Worm (Caenorhabditis elegans) whole organism, late embryonic: ENCODE measurements around the gene shpk-1.

ENCODE experiments used
- C08G9.2 ChIP-seq: sonication (generic microtip); optimal IDR thresholded peaks from 2 replicates; lab custom pipeline; 2016; ENCODE audit warnings: mild to moderate bottlenecking, missing genetic modification characterization, moderate library complexity, missing compliant biosample characterization
- ama-1 ChIP-seq: fragments of 150-350 bp; optimal IDR thresholded peaks from 2 replicates; lab custom pipeline; 2014
- ceh-30 ChIP-seq: fragments of 150-350 bp; optimal IDR thresholded peaks from 2 replicates; lab custom pipeline; 2014; ENCODE audit warnings: missing biosample characterization, missing genetic modification characterization
- elt-2 ChIP-seq: sonication (generic microtip); optimal IDR thresholded peaks from 2 replicates; lab custom pipeline; 2016; ENCODE audit warnings: missing genetic modification reagents, missing genetic modification characterization, missing compliant biosample characterization
- nhr-11 ChIP-seq: fragments of 150-350 bp; optimal IDR thresholded peaks from 2 replicates; lab custom pipeline; 2014; ENCODE audit warnings: missing biosample characterization, missing genetic modification characterization
- pax-1 ChIP-seq: fragments of 150-350 bp; optimal IDR thresholded peaks from 2 replicates; lab custom pipeline; 2014; ENCODE audit warnings: missing biosample characterization, missing genetic modification characterization
- pqm-1 ChIP-seq: sonication (generic microtip); optimal IDR thresholded peaks from 2 replicates; lab custom pipeline; 2016; ENCODE audit warnings: missing genetic modification characterization, missing compliant biosample characterization
- unc-42 ChIP-seq: sonication (generic microtip); optimal IDR thresholded peaks from 2 replicates; lab custom pipeline; 2016; ENCODE audit warnings: missing genotype, missing genetic modification characterization, missing compliant biosample characterization

DNA sequence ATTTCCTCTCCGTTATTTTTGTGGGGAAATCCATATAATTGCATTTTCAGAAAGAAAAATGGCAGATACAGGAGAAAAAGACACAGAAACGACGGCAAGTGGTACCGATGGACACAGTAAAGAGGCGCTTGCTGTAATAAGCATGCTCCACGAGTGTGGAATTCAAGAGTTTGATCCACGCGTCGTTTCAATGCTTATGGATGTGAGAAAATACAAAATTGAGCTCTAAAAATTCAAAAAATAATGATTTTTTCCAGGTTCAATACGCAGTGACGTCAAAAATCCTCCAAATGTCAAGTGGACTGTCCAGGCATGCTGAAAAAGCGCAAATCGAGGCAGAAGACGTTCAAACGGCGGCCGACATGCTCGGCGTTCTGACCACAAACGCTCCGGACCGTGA is 16.4 kb downstream of the shpk-1 start, which contains the start of gene taf-9:
- TF ChIP-seq elt-2 (tag; lab: Kevin White, UChicago): no peak
- no peak for TF ChIP-seq ceh-30
- no peak for TF ChIP-seq C08G9.2 (tag; lab: Kevin White, UChicago)
- no peak for TF ChIP-seq ama-1
- no peak for TF ChIP-seq nhr-11 (tag; lab: Kevin White, UChicago)
- TF ChIP-seq pqm-1 (tag; lab: Kevin White, UChicago): no peak
- no peak for TF ChIP-seq unc-42 (tag; lab: Kevin White, UChicago)
- TF ChIP-seq pax-1: no peak
